Fruit fly (Drosophila melanogaster) whole organism, embryonic: ENCODE results near the gene CG5446.
A peak's percentile ranks its signal among the peaks of the same experiment; 100 is the strongest.

ENCODE experiments used
- Atf6 ChIP-seq: fragments of 200-800 bp; sonication (Bioruptor generic); IDR thresholded peaks from 2 replicates; pipeline ENCODE4 v1.3.6; 2022; ENCODE audit warnings: missing biosample characterization, missing genetic modification characterization
- B-H1 ChIP-seq: fragments of 200-800 bp; sonication (Bioruptor generic); IDR thresholded peaks from 3 replicates; pipeline ENCODE4 v1.3.6; 2022; ENCODE audit warnings: missing biosample characterization, missing genetic modification characterization
- BtbVII ChIP-seq: fragments of 200-800 bp; sonication (Bioruptor generic); optimal IDR thresholded peaks from 3 replicates; lab custom pipeline; 2017; ENCODE audit warnings: missing biosample characterization, mild to moderate bottlenecking, missing genetic modification characterization
- CG10959 ChIP-seq: fragments of 200-800 bp; sonication (Bioruptor generic); IDR thresholded peaks from 2 replicates; pipeline ENCODE4 v1.3.6; 2022; ENCODE audit warnings: missing biosample characterization, missing genetic modification characterization
- CG11247 ChIP-seq: fragments of 200-800 bp; sonication (Bioruptor generic); IDR thresholded peaks from 2 replicates; pipeline ENCODE4 v1.3.6; 2022; ENCODE audit warnings: missing biosample characterization, missing genetic modification characterization
- CG11560 ChIP-seq: fragments of 200-800 bp; sonication (Bioruptor generic); IDR thresholded peaks from 3 replicates; pipeline ENCODE4 v1.3.6; 2022; ENCODE audit warnings: missing biosample characterization, missing genetic modification characterization
- CG12391 ChIP-seq: fragments of 200-800 bp; sonication (Bioruptor generic); optimal IDR thresholded peaks from 3 replicates; lab custom pipeline; 2018; ENCODE audit warnings: missing biosample characterization, mild to moderate bottlenecking, missing genetic modification characterization, moderate library complexity
- CG13296 ChIP-seq: fragments of 200-800 bp; sonication (Bioruptor generic); optimal IDR thresholded peaks from 3 replicates; lab custom pipeline; 2018; ENCODE audit warnings: missing biosample characterization, mild to moderate bottlenecking, missing genetic modification characterization
- CG1603 ChIP-seq: fragments of 200-800 bp; sonication (Bioruptor generic); optimal IDR thresholded peaks from 2 replicates; lab custom pipeline; 2019; ENCODE audit warnings: missing biosample characterization, mild to moderate bottlenecking, missing genetic modification characterization, moderate library complexity
- CG2202 ChIP-seq: fragments of 200-800 bp; sonication (Bioruptor generic); optimal IDR thresholded peaks from 2 replicates; lab custom pipeline; 2018; ENCODE audit warnings: missing biosample characterization, mild to moderate bottlenecking, missing genetic modification characterization
- CG3065 ChIP-seq: fragments of 200-800 bp; sonication (Bioruptor generic); optimal IDR thresholded peaks from 2 replicates; lab custom pipeline; 2016; ENCODE audit warnings: missing biosample characterization, missing genetic modification characterization
- CG33213 ChIP-seq: fragments of 200-800 bp; sonication (Bioruptor generic); optimal IDR thresholded peaks from 3 replicates; lab custom pipeline; 2016; ENCODE audit warnings: missing biosample characterization, missing genetic modification characterization
- CG34422 ChIP-seq: fragments of 200-800 bp; sonication (Bioruptor generic); IDR thresholded peaks from 3 replicates; pipeline ENCODE4 v1.3.6; 2022; ENCODE audit warnings: missing biosample characterization, missing genetic modification characterization
- CG3726 ChIP-seq: fragments of 200-800 bp; sonication (Bioruptor generic); IDR thresholded peaks from 3 replicates; pipeline ENCODE4, ENCODE4 v1.3.6; 2022; ENCODE audit warnings: missing biosample characterization, missing genetic modification characterization
- CG4617 ChIP-seq: fragments of 200-800 bp; sonication (Bioruptor generic); optimal IDR thresholded peaks from 3 replicates; lab custom pipeline; 2016; ENCODE audit warnings: missing biosample characterization, missing genetic modification characterization, borderline replicate concordance
- CG4730 ChIP-seq: fragments of 200-800 bp; sonication (Bioruptor generic); IDR thresholded peaks from 2 replicates; pipeline ENCODE4 v1.3.6; 2022; ENCODE audit warnings: missing biosample characterization, missing genetic modification characterization
- CG5953 ChIP-seq: fragments of 200-800 bp; sonication (Bioruptor generic); IDR thresholded peaks from 2 replicates; pipeline ENCODE4 v1.3.6; 2022; ENCODE audit warnings: missing biosample characterization, missing genetic modification characterization
- CG9932 ChIP-seq: fragments of 200-800 bp; sonication (Bioruptor generic); IDR thresholded peaks from 2 replicates; pipeline ENCODE4 v1.3.6; 2022; ENCODE audit warnings: missing biosample characterization, missing genetic modification characterization
- CkIIα-i1 ChIP-seq: fragments of 200-800 bp; sonication (Bioruptor generic); IDR thresholded peaks from 2 replicates; pipeline ENCODE4 v1.3.6; 2022; ENCODE audit warnings: missing biosample characterization, missing genetic modification characterization
- Dad ChIP-seq: fragments of 200-800 bp; sonication (Bioruptor generic); optimal IDR thresholded peaks from 3 replicates; lab custom pipeline; 2016; ENCODE audit warnings: missing biosample characterization, missing genetic modification characterization
- Dll ChIP-seq: fragments of 200-800 bp; sonication (Bioruptor generic); IDR thresholded peaks from 4 replicates; pipeline ENCODE4 v1.3.6; 2022; ENCODE audit warnings: missing biosample characterization, missing genetic modification characterization; ENCODE audit not compliant: partially characterized antibody
- Doc3 ChIP-seq: fragments of 200-800 bp; sonication (Bioruptor generic); IDR thresholded peaks from 3 replicates; pipeline ENCODE4 v1.3.6; 2022; ENCODE audit warnings: missing biosample characterization, missing genetic modification characterization; ENCODE audit not compliant: partially characterized antibody
- GATAe ChIP-seq: fragments of 200-800 bp; sonication (Bioruptor generic); conservative IDR thresholded peaks from 2 replicates; pipeline ENCODE4 v1.3.6; 2022; ENCODE audit warnings: missing biosample characterization, missing genetic modification characterization
- MBD-R2 ChIP-seq: fragments of 200-800 bp; sonication (Bioruptor generic); IDR thresholded peaks from 2 replicates; pipeline ENCODE4 v1.3.6; 2022; ENCODE audit warnings: missing biosample characterization, missing genetic modification characterization
- MTF-1 ChIP-seq: fragments of 200-800 bp; sonication (Bioruptor generic); optimal IDR thresholded peaks from 2 replicates; lab custom pipeline; 2018; ENCODE audit warnings: missing biosample characterization, mild to moderate bottlenecking, missing genetic modification characterization, borderline replicate concordance
- NFAT ChIP-seq: fragments of 200-800 bp; sonication (Bioruptor generic); IDR thresholded peaks from 2 replicates; pipeline ENCODE4 v1.3.6; 2022; ENCODE audit warnings: missing biosample characterization, missing genetic modification characterization
- Nf-YA ChIP-seq: fragments of 200-800 bp; sonication (Bioruptor generic); IDR thresholded peaks from 2 replicates; pipeline ENCODE4 v1.3.6; 2022; ENCODE audit warnings: missing biosample characterization, missing genetic modification characterization
- Oaz ChIP-seq: fragments of 200-800 bp; sonication (Bioruptor generic); IDR thresholded peaks from 2 replicates; pipeline ENCODE4 v1.3.6; 2022; ENCODE audit warnings: missing biosample characterization, missing genetic modification characterization
- Xrp1 ChIP-seq: fragments of 200-800 bp; sonication (Bioruptor generic); IDR thresholded peaks from 2 replicates; pipeline ENCODE4 v1.3.6; 2022; ENCODE audit warnings: missing biosample characterization, missing genetic modification characterization
- YL-1 ChIP-seq: fragments of 200-800 bp; sonication (Bioruptor generic); optimal IDR thresholded peaks from 3 replicates; lab custom pipeline; 2017; ENCODE audit warnings: missing biosample characterization, mild to moderate bottlenecking, missing genetic modification characterization
- ab ChIP-seq: fragments of 200-800 bp; sonication (Bioruptor generic); optimal IDR thresholded peaks from 2 replicates; lab custom pipeline; 2016; ENCODE audit warnings: missing biosample characterization, missing genetic modification characterization
- btn ChIP-seq: fragments of 200-800 bp; sonication (Bioruptor generic); optimal IDR thresholded peaks from 2 replicates; lab custom pipeline; 2016; ENCODE audit warnings: missing biosample characterization, missing genetic modification characterization
- cas ChIP-seq: fragments of 200-800 bp; sonication (Bioruptor generic); IDR thresholded peaks from 2 replicates; pipeline ENCODE4 v1.3.6; 2022; ENCODE audit warnings: missing biosample characterization, missing genetic modification characterization
- cato ChIP-seq: fragments of 200-800 bp; sonication (Bioruptor generic); optimal IDR thresholded peaks from 2 replicates; lab custom pipeline; 2016; ENCODE audit warnings: missing biosample characterization, missing genetic modification characterization, borderline replicate concordance
- chm ChIP-seq: fragments of 200-800 bp; sonication (Bioruptor generic); IDR thresholded peaks from 2 replicates; pipeline ENCODE4 v1.3.6; 2022; ENCODE audit warnings: missing biosample characterization, missing genetic modification characterization
- cwo ChIP-seq: fragments of 200-800 bp; sonication (Bioruptor generic); optimal IDR thresholded peaks from 3 replicates; lab custom pipeline; 2017; ENCODE audit warnings: missing biosample characterization, missing genetic modification characterization, mild to moderate bottlenecking, moderate library complexity, missing genetic modification reagents
- danr ChIP-seq: fragments of 200-800 bp; sonication (Bioruptor generic); IDR thresholded peaks from 2 replicates; pipeline ENCODE4 v1.3.6; 2022; ENCODE audit warnings: missing biosample characterization, missing genetic modification characterization
- fd3F ChIP-seq: fragments of 200-800 bp; sonication (Bioruptor generic); optimal IDR thresholded peaks from 2 replicates; lab custom pipeline; 2018; ENCODE audit warnings: missing biosample characterization, mild to moderate bottlenecking, missing genetic modification characterization, moderate library complexity
- gfzf ChIP-seq: fragments of 200-800 bp; sonication (Bioruptor generic); optimal IDR thresholded peaks from 2 replicates; lab custom pipeline; 2016; ENCODE audit warnings: missing biosample characterization, mild to moderate bottlenecking, missing genetic modification characterization, moderate library complexity
- gt ChIP-seq: fragments of 200-800 bp; sonication (Bioruptor generic); IDR thresholded peaks from 2 replicates; pipeline ENCODE4 v1.3.6; 2022; ENCODE audit warnings: missing biosample characterization, missing genetic modification characterization
- her ChIP-seq: fragments of 200-800 bp; sonication (Bioruptor generic); optimal IDR thresholded peaks from 2 replicates; lab custom pipeline; 2016; ENCODE audit warnings: missing biosample characterization, missing genetic modification characterization
- oc ChIP-seq: fragments of 200-800 bp; sonication (Bioruptor generic); optimal IDR thresholded peaks from 2 replicates; lab custom pipeline; 2018; ENCODE audit warnings: missing biosample characterization, mild to moderate bottlenecking, missing genetic modification characterization, moderate library complexity
- pum ChIP-seq: fragments of 200-800 bp; sonication (Bioruptor generic); optimal IDR thresholded peaks from 2 replicates; lab custom pipeline; 2016; ENCODE audit warnings: missing biosample characterization, missing genetic modification characterization
- schlank ChIP-seq: fragments of 200-800 bp; sonication (Bioruptor generic); optimal IDR thresholded peaks from 2 replicates; lab custom pipeline; 2018; ENCODE audit warnings: missing biosample characterization, mild to moderate bottlenecking, missing genetic modification characterization
- sim ChIP-seq: fragments of 200-800 bp; sonication (Bioruptor generic); IDR thresholded peaks from 2 replicates; pipeline ENCODE4 v1.3.6; 2022; ENCODE audit warnings: missing biosample characterization, missing genetic modification characterization
- stwl ChIP-seq: fragments of 200-800 bp; sonication (Bioruptor generic); optimal IDR thresholded peaks from 3 replicates; lab custom pipeline; 2018; ENCODE audit warnings: missing biosample characterization, mild to moderate bottlenecking, missing genetic modification characterization, moderate library complexity
- trem ChIP-seq: fragments of 200-800 bp; optimal IDR thresholded peaks from 3 replicates; lab custom pipeline; 2019; ENCODE audit warnings: missing biosample characterization, mild to moderate bottlenecking, missing genetic modification characterization, moderate library complexity
- twi ChIP-seq: fragments of 200-800 bp; optimal IDR thresholded peaks from 2 replicates; lab custom pipeline; 2019; ENCODE audit warnings: missing biosample characterization, mild to moderate bottlenecking, missing genetic modification characterization, moderate library complexity
- tx ChIP-seq: fragments of 200-800 bp; sonication (Bioruptor generic); optimal IDR thresholded peaks from 2 replicates; lab custom pipeline; 2016; ENCODE audit warnings: missing biosample characterization, missing genetic modification characterization
- vfl ChIP-seq: fragments of 200-800 bp; sonication (Bioruptor generic); optimal IDR thresholded peaks from 2 replicates; lab custom pipeline; 2016; ENCODE audit warnings: missing biosample characterization, missing genetic modification characterization
- vvl ChIP-seq: fragments of 200-800 bp; sonication (Bioruptor generic); IDR thresholded peaks from 2 replicates; pipeline ENCODE4 v1.3.6; 2022; ENCODE audit warnings: missing biosample characterization, missing genetic modification characterization
- wor ChIP-seq: fragments of 200-800 bp; sonication (Bioruptor generic); IDR thresholded peaks from 2 replicates; pipeline ENCODE4 v1.3.6; 2022; ENCODE audit warnings: missing biosample characterization, missing genetic modification characterization
- zf30C ChIP-seq: fragments of 200-800 bp; sonication (Bioruptor generic); optimal IDR thresholded peaks from 3 replicates; lab custom pipeline; 2018; ENCODE audit warnings: missing biosample characterization, mild to moderate bottlenecking, missing genetic modification characterization

CG5446 gene

dm6 chr2L:12457715-12458114, 30.2 kb upstream of the CG5446 start (continued):
- TF ChIP-seq CG33213 (GFP tag; lab: Kevin White, UChicago), result no peak
- TF ChIP-seq CG12391 (tag; lab: Kevin White, UChicago), result no peak
- no peak for TF ChIP-seq CG2202 (tag; lab: Kevin White, UChicago)
- TF ChIP-seq CG4730, result no peak
- no peak for TF ChIP-seq CG34422 (GFP tag; lab: Robert Waterston, UW)
- TF ChIP-seq CG13296 (GFP tag; lab: Kevin White, UChicago), result no peak
- no peak for TF ChIP-seq CG11247 (GFP tag; lab: Robert Waterston, UW)
- no peak for TF ChIP-seq CG10959 (GFP tag; lab: Robert Waterston, UW)
- 0 out of 2 replicates have a peak, but pooled peaks have one; percentile 6 for TF ChIP-seq NFAT (GFP tag; lab: Robert Waterston, UW)
- TF ChIP-seq twi (tag; lab: Kevin White, UChicago), result no peak
- TF ChIP-seq CG1603, result no peak
- no peak for TF ChIP-seq vfl (GFP tag; lab: Kevin White, UChicago)
- 0 out of 3 replicates have a peak, but pooled peaks have one; percentile 35 for TF ChIP-seq CG3726 (GFP tag; lab: Robert Waterston, UW)
- TF ChIP-seq Dll, result no peak
- TF ChIP-seq CG4617 (GFP tag; lab: Kevin White, UChicago), result no peak
- no peak for TF ChIP-seq wor (GFP tag; lab: Robert Waterston, UW)
- TF ChIP-seq GATAe (GFP tag; lab: Robert Waterston, UW), result no peak
- no peak for TF ChIP-seq cwo (GFP tag; lab: Kevin White, UChicago)
- no peak for TF ChIP-seq CG3065 (GFP tag; lab: Kevin White, UChicago)
- TF ChIP-seq pum (GFP tag; lab: Kevin White, UChicago), result no peak
- TF ChIP-seq schlank (tag; lab: Kevin White, UChicago), result no peak
- TF ChIP-seq B-H1 (GFP tag; lab: Robert Waterston, UW), result no peak
- no peak for TF ChIP-seq oc (tag; lab: Kevin White, UChicago)
- TF ChIP-seq BtbVII (GFP tag; lab: Kevin White, UChicago), result no peak
- no peak for TF ChIP-seq Nf-YA
- TF ChIP-seq CG9932 (GFP tag; lab: Robert Waterston, UW), result 0 out of 2 replicates have a peak, but pooled peaks have one; percentile 37
- 0 out of 2 replicates have a peak, but pooled peaks have one; percentile 6 for TF ChIP-seq MBD-R2 (GFP tag; lab: Robert Waterston, UW)
- no peak for TF ChIP-seq trem
- TF ChIP-seq cas, result 0 out of 2 replicates have a peak, but pooled peaks have one; percentile 8
- TF ChIP-seq btn (GFP tag; lab: Kevin White, UChicago), result no peak
- TF ChIP-seq Doc3 (GFP tag; lab: Robert Waterston, UW), result no peak
- TF ChIP-seq danr (GFP tag; lab: Robert Waterston, UW), result no peak
- no peak for TF ChIP-seq ab (GFP tag; lab: Kevin White, UChicago)
- TF ChIP-seq sim (GFP tag; lab: Robert Waterston, UW), result no peak
- TF ChIP-seq zf30C, result no peak
- no peak for TF ChIP-seq fd3F
- TF ChIP-seq MTF-1 (GFP tag; lab: Kevin White, UChicago), result no peak
- no peak for TF ChIP-seq Dad (GFP tag; lab: Kevin White, UChicago)
- TF ChIP-seq her (GFP tag; lab: Kevin White, UChicago), result peak; percentile 6
- TF ChIP-seq vvl (GFP tag; lab: Robert Waterston, UW), result no peak
- no peak for TF ChIP-seq CG11560 (tag; lab: Robert Waterston, UW)
- no peak for TF ChIP-seq chm (GFP tag; lab: Robert Waterston, UW)
- TF ChIP-seq YL-1 (GFP tag; lab: Kevin White, UChicago), result no peak
- no peak for TF ChIP-seq stwl (tag; lab: Kevin White, UChicago)
- no peak for TF ChIP-seq gt (GFP tag; lab: Robert Waterston, UW)
- no peak for TF ChIP-seq cato
- TF ChIP-seq Atf6 (GFP tag; lab: Robert Waterston, UW), result no peak
- no peak for TF ChIP-seq Xrp1
- TF ChIP-seq CkIIα-i1, result no peak
- no peak for TF ChIP-seq gfzf (GFP tag; lab: Kevin White, UChicago)
- TF ChIP-seq CG5953 (GFP tag; lab: Robert Waterston, UW), result no peak
- no peak for TF ChIP-seq Oaz (GFP tag; lab: Robert Waterston, UW)
- no peak for TF ChIP-seq tx (GFP tag; lab: Kevin White, UChicago)
